Worm (Caenorhabditis elegans) whole organism, L1 larva: ENCODE data around the gene F57G12.1.

Experiments
- C16A3.4 ChIP-seq: fragments of 150-350 bp; optimal IDR thresholded peaks from 2 replicates; lab custom pipeline; 2014; ENCODE audit warnings: missing biosample characterization, missing genetic modification characterization
- aha-1 ChIP-seq: fragments of 150-350 bp; optimal IDR thresholded peaks from 2 replicates; lab custom pipeline; 2014; ENCODE audit warnings: missing biosample characterization, missing genetic modification characterization
- ama-1 ChIP-seq: fragments of 150-350 bp; optimal IDR thresholded peaks from 2 replicates; lab custom pipeline; 2014
- fkh-10 ChIP-seq: sonication (generic microtip); optimal IDR thresholded peaks from 2 replicates; lab custom pipeline; 2017; ENCODE audit warnings: missing biosample characterization, missing genetic modification reagents, missing genetic modification characterization
- nhr-11 ChIP-seq: fragments of 150-350 bp; optimal IDR thresholded peaks from 2 replicates; lab custom pipeline; 2014; ENCODE audit warnings: missing biosample characterization, missing genetic modification characterization
- pag-3 ChIP-seq: sonication (generic microtip); optimal IDR thresholded peaks from 2 replicates; lab custom pipeline; 2017; ENCODE audit warnings: missing genetic modification characterization, mild to moderate bottlenecking, missing compliant biosample characterization, antibody characterized with exemption, borderline replicate concordance; ENCODE audit not compliant: insufficient read depth
- skn-1 ChIP-seq: fragments of 150-350 bp; optimal IDR thresholded peaks from 2 replicates; lab custom pipeline; 2014; ENCODE audit warnings: missing biosample characterization, missing genetic modification characterization
- snpc-4 ChIP-seq: fragments of 150-350 bp; optimal IDR thresholded peaks from 2 replicates; lab custom pipeline; 2014; ENCODE audit warnings: missing biosample characterization, missing genetic modification characterization
- sptf-1 ChIP-seq: fragments of 150-350 bp; optimal IDR thresholded peaks from 2 replicates; lab custom pipeline; 2014; ENCODE audit warnings: missing biosample characterization, missing genetic modification characterization
- tlp-1 ChIP-seq: fragments of 150-350 bp; optimal IDR thresholded peaks from 2 replicates; lab custom pipeline; 2014; ENCODE audit warnings: missing biosample characterization, missing genetic modification characterization
- zag-1 ChIP-seq: fragments of 150-350 bp; optimal IDR thresholded peaks from 2 replicates; lab custom pipeline; 2014; ENCODE audit warnings: missing biosample characterization, missing genetic modification characterization

DNA sequence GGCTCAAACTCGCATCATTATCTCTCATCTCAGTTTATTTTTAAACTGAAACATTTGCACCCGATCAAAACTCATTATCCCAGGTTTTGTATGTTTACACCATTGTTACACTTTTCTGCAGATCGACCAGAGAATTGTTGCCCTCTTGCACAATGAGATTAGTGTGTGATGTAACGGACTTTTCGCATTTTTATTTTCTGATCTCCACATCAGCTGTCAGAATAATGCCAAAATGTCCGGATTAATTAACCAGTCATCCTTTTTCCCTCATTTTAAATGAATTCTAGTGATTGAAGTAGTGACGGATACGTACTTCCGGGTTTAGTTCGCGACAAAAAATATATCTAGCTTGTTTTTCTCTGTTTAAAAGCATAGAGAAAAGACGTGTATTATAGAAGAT lies 12.8 kb downstream of the F57G12.1 start:
- TF ChIP-seq C16A3.4 (tag; lab: Kevin White, UChicago), result no peak
- no peak for TF ChIP-seq skn-1 (tag; lab: Kevin White, UChicago)
- no peak for TF ChIP-seq aha-1 (tag; lab: Kevin White, UChicago)
- TF ChIP-seq pag-3 (tag; lab: Kevin White, UChicago), result no peak
- no peak for TF ChIP-seq fkh-10
- TF ChIP-seq nhr-11 (tag; lab: Kevin White, UChicago), result no peak
- TF ChIP-seq sptf-1 (tag; lab: Kevin White, UChicago), result no peak
- no peak for TF ChIP-seq zag-1
- TF ChIP-seq tlp-1 (tag; lab: Kevin White, UChicago), result no peak
- TF ChIP-seq ama-1, result no peak
- TF ChIP-seq snpc-4, result no peak
